Worm (Caenorhabditis elegans): ENCODE results near the gene pde-12.

The pde-12 gene

ce11 chrIII:10844873-10845272 lies at the start of gene pde-12:
pde-12 (minus strand) TSS chrIII:10845020.
- TF ChIP-seq mep-1 (tag; optimal IDR thresholded peaks at IDR 0.05) (peak; percentile 47), mls-2 (tag; optimal IDR thresholded peaks at IDR 0.05) (no peak), lin-13 (tag; optimal IDR thresholded peaks at IDR 0.05) (peak; percentile 80), unc-62 (GFP tag; optimal IDR thresholded peaks at IDR 0.05) (no peak), ces-1 (GFP tag; optimal IDR thresholded peaks at IDR 0.05) (peak; percentile 56), sptf-1 (tag; optimal IDR thresholded peaks at IDR 0.05) (peak; percentile 40), nhr-237 (tag; optimal IDR thresholded peaks at IDR 0.05) (peak; percentile 8), lin-32 (GFP tag; optimal IDR thresholded peaks at IDR 0.05) (no peak), lsy-2 (tag; optimal IDR thresholded peaks at IDR 0.05) (peak; percentile 54), pha-4 (tag; optimal IDR thresholded peaks at IDR 0.05) (peak; percentile 52), nhr-2 (tag; optimal IDR thresholded peaks at IDR 0.05) (no peak)

- no peak for TF ChIP-seq zip-8 (tag; optimal IDR thresholded peaks at IDR 0.05)
- no peak for TF ChIP-seq ztf-11 (tag; optimal IDR thresholded peaks at IDR 0.05)
- no peak for TF ChIP-seq sem-2 (GFP tag; optimal IDR thresholded peaks at IDR 0.05)
- TF ChIP-seq snpc-4 (tag; optimal IDR thresholded peaks at IDR 0.05): no peak
- no peak for TF ChIP-seq ham-2 (GFP tag; optimal IDR thresholded peaks at IDR 0.05)
- no peak for TF ChIP-seq ceh-43 (GFP tag; optimal IDR thresholded peaks at IDR 0.05)
- TF ChIP-seq bed-3 (GFP tag; optimal IDR thresholded peaks at IDR 0.05): no peak
- TF ChIP-seq nhr-237 (tag; optimal IDR thresholded peaks at IDR 0.05): no peak
- no peak for TF ChIP-seq nhr-76 (tag; optimal IDR thresholded peaks at IDR 0.05)
Measured at ce11 chrIII:10894220-10894619, 49.4 kb upstream of the pde-12 start, which contains the start of gene fbxb-87. fbxb-87 (plus strand) TSS chrIII:10894520.

ce11 chrIII:10888824-10889223 lies 44.0 kb upstream of the pde-12 start:
- no peak for TF ChIP-seq pha-4 (tag; optimal IDR thresholded peaks at IDR 0.05)
- no peak for TF ChIP-seq blmp-1 (tag; optimal IDR thresholded peaks at IDR 0.05)
- TF ChIP-seq sptf-1 (tag; optimal IDR thresholded peaks at IDR 0.05): no peak
- TF ChIP-seq flh-1 (GFP tag; optimal IDR thresholded peaks at IDR 0.05): no peak
- no peak for TF ChIP-seq nhr-76 (tag; optimal IDR thresholded peaks at IDR 0.05)
- no peak for TF ChIP-seq lin-13 (tag; optimal IDR thresholded peaks at IDR 0.05)
- no peak for TF ChIP-seq lsy-2 (tag; optimal IDR thresholded peaks at IDR 0.05)
- TF ChIP-seq nhr-28 (tag; optimal IDR thresholded peaks at IDR 0.05): no peak
- no peak for TF ChIP-seq mls-2 (tag; optimal IDR thresholded peaks at IDR 0.05)
- no peak for TF ChIP-seq elt-1 (tag; optimal IDR thresholded peaks at IDR 0.05; ENCODE audit: borderline replicate concordance, insufficient read depth)

ce11 chrIII:10881996-10882395 lies 37.2 kb upstream of the pde-12 start:
- no peak for TF ChIP-seq flh-1 (GFP tag; optimal IDR thresholded peaks at IDR 0.05)
- TF ChIP-seq nhr-12 (tag; optimal IDR thresholded peaks at IDR 0.05): no peak
- TF ChIP-seq hlh-1 (tag; optimal IDR thresholded peaks at IDR 0.05): no peak
- TF ChIP-seq ces-1 (GFP tag; optimal IDR thresholded peaks at IDR 0.05): peak; percentile 77
- TF ChIP-seq mep-1 (tag; optimal IDR thresholded peaks at IDR 0.05): peak; percentile 26
- no peak for TF ChIP-seq ceh-83 (GFP tag; optimal IDR thresholded peaks at IDR 0.05)
- TF ChIP-seq drap-1 (GFP tag; optimal IDR thresholded peaks at IDR 0.05): no peak
- no peak for TF ChIP-seq cnd-1 (tag; optimal IDR thresholded peaks at IDR 0.05)
- TF ChIP-seq pha-4 (tag; optimal IDR thresholded peaks at IDR 0.05): peak; percentile 52
- TF ChIP-seq lsy-2 (tag; optimal IDR thresholded peaks at IDR 0.05): peak; percentile 24
- peak; percentile 47 for TF ChIP-seq lin-13 (tag; optimal IDR thresholded peaks at IDR 0.05)
- TF ChIP-seq mab-5 (tag; optimal IDR thresholded peaks at IDR 0.05): no peak
- no peak for TF ChIP-seq ceh-39 (tag; optimal IDR thresholded peaks at IDR 0.05)
- TF ChIP-seq zip-8 (tag; optimal IDR thresholded peaks at IDR 0.05): no peak
- TF ChIP-seq sptf-1 (tag; optimal IDR thresholded peaks at IDR 0.05): no peak
- TF ChIP-seq M03D4.4 (tag; optimal IDR thresholded peaks at IDR 0.05): peak; percentile 7

ce11 chrIII:10881462-10881861 lies 36.6 kb upstream of the pde-12 start, which contains the start of gene athp-1:
athp-1 (plus strand) TSS chrIII:10881766.
- TF ChIP-seq sptf-1 (tag; optimal IDR thresholded peaks at IDR 0.05) (no peak), elt-3 (tag; optimal IDR thresholded peaks at IDR 0.05) (no peak), lin-32 (GFP tag; optimal IDR thresholded peaks at IDR 0.05) (no peak), ceh-43 (GFP tag; optimal IDR thresholded peaks at IDR 0.05) (no peak), lsy-2 (tag; optimal IDR thresholded peaks at IDR 0.05) (no peak)

All from whole organism, mixed stage, embryonic.